Worm (Caenorhabditis elegans): Measurements from ENCODE around the gene C06H2.7.

DNA sequence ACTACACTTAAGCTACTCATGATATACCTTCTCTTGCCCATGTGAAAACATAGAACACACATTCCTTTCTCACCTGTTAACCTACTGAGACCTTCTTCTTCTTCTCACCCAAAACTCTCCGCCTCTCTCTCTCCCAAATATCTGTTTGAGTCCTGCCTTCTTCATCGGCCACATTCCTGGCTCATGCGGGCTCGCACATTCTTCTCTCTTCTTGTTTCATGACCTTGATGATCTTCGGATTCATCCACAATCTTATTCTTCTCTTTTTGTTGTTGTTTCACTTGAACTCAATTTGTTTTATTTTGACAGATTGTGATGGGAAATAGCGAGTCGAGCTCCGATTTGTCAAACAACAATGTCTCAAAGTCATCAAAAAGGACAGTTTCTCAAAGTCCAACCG, 27.3 kb upstream of the C06H2.7 start, which contains the start of gene T19C4.5:
- TF ChIP-seq pag-3 (tag; optimal IDR thresholded peaks at IDR 0.05; ENCODE audit: borderline replicate concordance) (no peak), pqm-1 (tag; optimal IDR thresholded peaks at IDR 0.05) (no peak), ceh-22 (tag; optimal IDR thresholded peaks at IDR 0.05) (no peak), ceh-14 (tag; optimal IDR thresholded peaks at IDR 0.05) (no peak), ceh-18 (tag; optimal IDR thresholded peaks at IDR 0.05) (no peak)
